Worm (Caenorhabditis elegans) whole organism, L1 larva: ENCODE data around the gene dod-19.
A peak's percentile ranks its signal among the peaks of the same experiment; 100 is the strongest.

Source experiments
- C04F5.9 ChIP-seq: sonication (generic microtip); optimal IDR thresholded peaks from 2 replicates; lab custom pipeline; 2016; ENCODE audit warnings: missing genetic modification characterization, missing compliant biosample characterization
- F16B12.6 ChIP-seq: fragments of 150-350 bp; optimal IDR thresholded peaks from 2 replicates; lab custom pipeline; 2014; ENCODE audit warnings: missing biosample characterization, missing genetic modification characterization
- aha-1 ChIP-seq: fragments of 150-350 bp; optimal IDR thresholded peaks from 2 replicates; lab custom pipeline; 2014; ENCODE audit warnings: missing biosample characterization, missing genetic modification characterization
- ceh-63 ChIP-seq: fragments of 200-800 bp; sonication (Bioruptor generic); optimal IDR thresholded peaks from 2 replicates; lab custom pipeline; 2018; ENCODE audit warnings: mild to moderate bottlenecking, missing genetic modification characterization, missing compliant biosample characterization
- ces-1 ChIP-seq: fragments of 150-350 bp; optimal IDR thresholded peaks from 2 replicates; lab custom pipeline; 2014; ENCODE audit warnings: missing biosample characterization, missing genetic modification reagents, missing genetic modification characterization
- dpl-1 ChIP-seq, 3 experiments: fragments of 150-350 bp in 2 of 3; sonication (generic microtip) in 1 of 3; optimal IDR thresholded peaks; 2 replicates each; lab custom pipeline; 2014 to 2017; ENCODE audit warnings: missing biosample characterization in 3 of 3, missing genetic modification characterization in 3 of 3, missing genetic modification reagents in 3 of 3
- efl-1 ChIP-seq, 4 experiments: fragments of 150-350 bp; optimal IDR thresholded peaks in 3 of 4; peaks in 1 of 4; 1 replicate in 1 of 4; 2 replicates in 3 of 4; lab custom pipeline; 2014; ENCODE audit warnings: missing biosample characterization in 2 of 4, missing genetic modification characterization in 2 of 4, missing genetic modification reagents in 2 of 4
- efl-3 ChIP-seq: fragments of 200-800 bp; sonication (Bioruptor generic); optimal IDR thresholded peaks from 2 replicates; lab custom pipeline; 2018; ENCODE audit warnings: mild to moderate bottlenecking, missing genetic modification characterization, missing compliant biosample characterization
- egl-13 ChIP-seq: sonication (generic microtip); optimal IDR thresholded peaks from 2 replicates; lab custom pipeline; 2016; ENCODE audit warnings: missing genotype, missing genetic modification reagents, missing genetic modification characterization, missing compliant biosample characterization
- elt-3 ChIP-seq, 6 experiments: fragments of 150-350 bp in 1 of 6; sonication (generic microtip); optimal IDR thresholded peaks; 2 replicates each; lab custom pipeline; 2017 to 2018; ENCODE audit warnings: missing biosample characterization in 6 of 6, missing genetic modification characterization in 6 of 6, inconsistent platforms in 1 of 6
- ets-5 ChIP-seq: fragments of 200-800 bp; sonication (Bioruptor generic); IDR thresholded peaks from 2 replicates; pipeline ENCODE4 v1.3.6; 2022; ENCODE audit warnings: missing genetic modification characterization, missing compliant biosample characterization
- fkh-10 ChIP-seq: sonication (generic microtip); optimal IDR thresholded peaks from 2 replicates; lab custom pipeline; 2017; ENCODE audit warnings: missing biosample characterization, missing genetic modification reagents, missing genetic modification characterization
- fkh-4 ChIP-seq: sonication (generic microtip); optimal IDR thresholded peaks from 2 replicates; lab custom pipeline; 2016; ENCODE audit warnings: missing compliant biosample characterization, missing genetic modification characterization, borderline replicate concordance
- fkh-8 ChIP-seq: sonication (generic microtip); optimal IDR thresholded peaks from 2 replicates; lab custom pipeline; 2016; ENCODE audit warnings: mild to moderate bottlenecking, missing genetic modification characterization, missing compliant biosample characterization
- fos-1 ChIP-seq: fragments of 150-350 bp; optimal IDR thresholded peaks from 2 replicates; lab custom pipeline; 2014; ENCODE audit warnings: missing biosample characterization, missing genetic modification characterization
- grh-1 ChIP-seq: fragments of 200-800 bp; sonication (Bioruptor generic); IDR thresholded peaks from 2 replicates; pipeline ENCODE4 v1.3.6; 2022; ENCODE audit warnings: missing genetic modification reagents, missing genetic modification characterization, missing compliant biosample characterization
- irx-1 ChIP-seq: sonication (generic microtip); optimal IDR thresholded peaks from 2 replicates; lab custom pipeline; 2016; ENCODE audit warnings: missing genetic modification characterization, missing compliant biosample characterization
- lin-39 ChIP-seq: fragments of 150-350 bp; optimal IDR thresholded peaks from 2 replicates; lab custom pipeline; 2014; ENCODE audit warnings: missing biosample characterization, missing genetic modification reagents, missing genetic modification characterization
- lir-3 ChIP-seq: sonication (generic microtip); optimal IDR thresholded peaks from 2 replicates; lab custom pipeline; 2016; ENCODE audit warnings: mild to moderate bottlenecking, missing genetic modification characterization, moderate library complexity, missing compliant biosample characterization; ENCODE audit not compliant: poor library complexity
- nhr-12 ChIP-seq: sonication (generic microtip); optimal IDR thresholded peaks from 2 replicates; lab custom pipeline; 2017; ENCODE audit warnings: missing biosample characterization, missing genetic modification characterization
- nhr-28 ChIP-seq: fragments of 150-350 bp; optimal IDR thresholded peaks from 2 replicates; lab custom pipeline; 2014; ENCODE audit warnings: missing biosample characterization, missing genetic modification characterization
- nhr-71 ChIP-seq: sonication (generic microtip); optimal IDR thresholded peaks from 2 replicates; lab custom pipeline; 2016; ENCODE audit warnings: mild to moderate bottlenecking, missing genetic modification characterization, moderate library complexity, missing compliant biosample characterization
- nhr-76 ChIP-seq: sonication (generic microtip); optimal IDR thresholded peaks from 2 replicates; lab custom pipeline; 2017; ENCODE audit warnings: missing biosample characterization, missing genetic modification characterization
- nhr-84 ChIP-seq: sonication (generic microtip); optimal IDR thresholded peaks from 2 replicates; lab custom pipeline; 2017; ENCODE audit warnings: missing biosample characterization, missing genetic modification characterization
- nhr-90 ChIP-seq: sonication (generic microtip); optimal IDR thresholded peaks from 2 replicates; lab custom pipeline; 2016; ENCODE audit warnings: mild to moderate bottlenecking, missing genetic modification characterization, missing compliant biosample characterization; ENCODE audit not compliant: poor library complexity
- pag-3 ChIP-seq: sonication (generic microtip); optimal IDR thresholded peaks from 2 replicates; lab custom pipeline; 2017; ENCODE audit warnings: missing genetic modification characterization, mild to moderate bottlenecking, missing compliant biosample characterization, antibody characterized with exemption, borderline replicate concordance; ENCODE audit not compliant: insufficient read depth
- pqm-1 ChIP-seq: sonication (generic microtip); optimal IDR thresholded peaks from 3 replicates; lab custom pipeline; 2017; ENCODE audit warnings: missing biosample characterization, missing genetic modification characterization
- snpc-4 ChIP-seq: fragments of 150-350 bp; optimal IDR thresholded peaks from 2 replicates; lab custom pipeline; 2014; ENCODE audit warnings: missing biosample characterization, missing genetic modification characterization
- snu-23 ChIP-seq: sonication (generic microtip); optimal IDR thresholded peaks from 2 replicates; lab custom pipeline; 2016; ENCODE audit warnings: missing genetic modification characterization, missing compliant biosample characterization
- sup-37 ChIP-seq: fragments of 200-800 bp; sonication (Bioruptor generic); optimal IDR thresholded peaks from 2 replicates; lab custom pipeline; 2018; ENCODE audit warnings: mild to moderate bottlenecking, missing genetic modification characterization, missing compliant biosample characterization
- swsn-7 ChIP-seq: sonication (generic microtip); optimal IDR thresholded peaks from 2 replicates; lab custom pipeline; 2016; ENCODE audit warnings: missing genetic modification characterization, missing compliant biosample characterization
- unc-30 ChIP-seq: sonication (generic microtip); optimal IDR thresholded peaks from 2 replicates; lab custom pipeline; 2017; ENCODE audit warnings: missing biosample characterization, missing genetic modification characterization
- unc-62 ChIP-seq: fragments of 150-350 bp; optimal IDR thresholded peaks from 2 replicates; lab custom pipeline; 2014; ENCODE audit warnings: missing biosample characterization, missing genetic modification reagents, missing genetic modification characterization
- vab-15 ChIP-seq: sonication (generic microtip); optimal IDR thresholded peaks from 2 replicates; lab custom pipeline; 2017; ENCODE audit warnings: missing genotype, mild to moderate bottlenecking, missing genetic modification characterization, missing compliant biosample characterization
- xbp-1 ChIP-seq: sonication (generic microtip); optimal IDR thresholded peaks from 2 replicates; lab custom pipeline; 2016; ENCODE audit warnings: missing genetic modification characterization, missing compliant biosample characterization
- zag-1 ChIP-seq: fragments of 150-350 bp; optimal IDR thresholded peaks from 2 replicates; lab custom pipeline; 2014; ENCODE audit warnings: missing biosample characterization, missing genetic modification characterization
- zip-4 ChIP-seq: fragments of 200-800 bp; sonication (Bioruptor generic); optimal IDR thresholded peaks from 2 replicates; lab custom pipeline; 2018; ENCODE audit warnings: mild to moderate bottlenecking, missing genetic modification characterization, moderate library complexity, missing compliant biosample characterization

Gene dod-19

ce11 chrV:433898-434297, 19.3 kb upstream of the dod-19 start, which contains the start of gene B0554.2:
Gene B0554.2, plus strand, starts transcription at chrV:434198.
- TF ChIP-seq nhr-12 (tag; lab: Kevin White, UChicago) (no peak), ceh-63 (GFP tag; lab: Kevin White, UChicago) (no peak), nhr-71 (tag; lab: Kevin White, UChicago) (no peak), pqm-1 (tag; lab: Kevin White, UChicago) (no peak), aha-1 (no peak), nhr-90 (tag; lab: Kevin White, UChicago) (no peak), fkh-10 (no peak)

ce11 chrV:432991-433390, 18.4 kb upstream of the dod-19 start:
- no peak for TF ChIP-seq irx-1 (tag; lab: Kevin White, UChicago)
- TF ChIP-seq fkh-4: no peak
- TF ChIP-seq nhr-76 (tag; lab: Kevin White, UChicago): no peak

ce11 chrV:428844-429243, 14.3 kb upstream of the dod-19 start, which contains the start of gene B0554.4:
Gene B0554.4, plus strand, starts transcription at chrV:429144.
- TF ChIP-seq ets-5 (GFP tag; lab: Robert Waterston, UW) (no peak), swsn-7 (no peak), efl-3 (GFP tag; lab: Kevin White, UChicago) (no peak), unc-62 (no peak), nhr-90 (tag; lab: Kevin White, UChicago) (no peak)
- TF ChIP-seq, all 84 proteins: peak for 0

- TF ChIP-seq ces-1 (GFP tag; lab: Kevin White, UChicago): no peak
Observed at ce11 chrV:424140-424539, 9.6 kb upstream of the dod-19 start, which contains the start of gene B0554.5. Gene B0554.5, plus strand, starts transcription at chrV:424440.

- TF ChIP-seq ceh-63 (GFP tag; lab: Kevin White, UChicago) (no peak), grh-1 (no peak), snu-23 (no peak), fkh-8 (tag; lab: Kevin White, UChicago) (no peak), pag-3 (no peak), zip-4 (GFP tag; lab: Kevin White, UChicago) (no peak), irx-1 (tag; lab: Kevin White, UChicago) (no peak), snpc-4 (tag; lab: Kevin White, UChicago) (no peak), vab-15 (tag; lab: Kevin White, UChicago) (no peak), lir-3 (tag; lab: Kevin White, UChicago) (no peak), ets-5 (GFP tag; lab: Robert Waterston, UW) (no peak), xbp-1 (tag; lab: Kevin White, UChicago) (no peak), egl-13 (no peak), nhr-84 (tag; lab: Kevin White, UChicago) (no peak), sup-37 (GFP tag; lab: Kevin White, UChicago) (no peak), fkh-4 (no peak), unc-30 (tag; lab: Kevin White, UChicago) (no peak), dpl-1 (GFP tag; optimal IDR thresholded peaks at IDR 0.05; lab: Kevin White, UChicago) (no peak), unc-62 (no peak), lin-39 (no peak)
- TF ChIP-seq, all 84 proteins: peak for 0
Observed at ce11 chrV:422133-422532, 7.6 kb upstream of the dod-19 start, which contains the start of gene dod-20. Gene dod-20, plus strand, starts transcription at chrV:422433.

- TF ChIP-seq efl-1 (optimal IDR thresholded peaks at IDR 0.05; lab: Kevin White, UChicago): no peak
- TF ChIP-seq efl-1 (GFP tag; optimal IDR thresholded peaks at IDR 0.05 in 1 of 2; lab: Kevin White, UChicago): peak in 1 of 2 experiments; percentile 32
- no peak for TF ChIP-seq nhr-28 (tag; lab: Kevin White, UChicago)
- TF ChIP-seq zag-1: no peak
- no peak for TF ChIP-seq fos-1 (tag; lab: Kevin White, UChicago)
- TF ChIP-seq elt-3 (tag; optimal IDR thresholded peaks at IDR 0.05; lab: Kevin White, UChicago): no peak
- TF ChIP-seq F16B12.6 (tag; lab: Kevin White, UChicago): no peak
- no peak for TF ChIP-seq C04F5.9 (tag; lab: Kevin White, UChicago)
Observed at ce11 chrV:418432-418831, 3.9 kb upstream of the dod-19 start, which contains the start of gene Y39D8A.1. Gene Y39D8A.1, plus strand, starts transcription at chrV:418732.
